Fruit fly (Drosophila melanogaster) whole organism, embryonic: ENCODE data around the gene wg.

Source experiments
- Aef1 ChIP-seq: fragments of 200-800 bp; sonication (Bioruptor generic); IDR thresholded peaks from 3 replicates; pipeline ENCODE4 v1.3.6; 2022; ENCODE audit warnings: missing biosample characterization, missing genetic modification characterization
- Atf-2 ChIP-seq: fragments of 200-800 bp; sonication (Bioruptor generic); optimal IDR thresholded peaks from 2 replicates; lab custom pipeline; 2016; ENCODE audit warnings: missing biosample characterization, missing genetic modification characterization
- C15 ChIP-seq: fragments of 200-800 bp; sonication (Bioruptor generic); IDR thresholded peaks from 3 replicates; pipeline ENCODE4 v1.3.6; 2022; ENCODE audit warnings: missing biosample characterization, missing genetic modification characterization
- CG10147 ChIP-seq: fragments of 200-800 bp; sonication (Bioruptor generic); optimal IDR thresholded peaks from 2 replicates; lab custom pipeline; 2019; ENCODE audit warnings: missing biosample characterization, mild to moderate bottlenecking, missing genetic modification characterization, moderate library complexity
- CG11695 ChIP-seq: fragments of 200-800 bp; sonication (Bioruptor generic); IDR thresholded peaks from 3 replicates; pipeline ENCODE4 v1.3.6; 2022; ENCODE audit warnings: missing biosample characterization, missing genetic modification characterization
- CG12942 ChIP-seq: fragments of 200-800 bp; sonication (Bioruptor generic); optimal IDR thresholded peaks from 3 replicates; lab custom pipeline; 2016; ENCODE audit warnings: missing biosample characterization, missing genetic modification characterization
- CG14441 ChIP-seq: fragments of 200-800 bp; sonication (Bioruptor generic); IDR thresholded peaks from 2 replicates; pipeline ENCODE4 v1.3.6; 2022; ENCODE audit warnings: missing biosample characterization, missing genetic modification characterization
- CG17186 ChIP-seq: fragments of 200-800 bp; sonication (Bioruptor generic); optimal IDR thresholded peaks from 3 replicates; lab custom pipeline; 2017; ENCODE audit warnings: missing biosample characterization, missing genetic modification reagents, missing genetic modification characterization
- CG17361 ChIP-seq: fragments of 200-800 bp; sonication (Bioruptor generic); IDR thresholded peaks from 3 replicates; pipeline ENCODE4 v1.3.6; 2022; ENCODE audit warnings: missing biosample characterization, missing genetic modification characterization
- CG17385 ChIP-seq: fragments of 200-800 bp; sonication (Bioruptor generic); optimal IDR thresholded peaks from 3 replicates; lab custom pipeline; 2018; ENCODE audit warnings: missing biosample characterization, mild to moderate bottlenecking, missing genetic modification characterization
- CG1832 ChIP-seq: fragments of 200-800 bp; sonication (Bioruptor generic); optimal IDR thresholded peaks from 2 replicates; lab custom pipeline; 2017; ENCODE audit warnings: missing biosample characterization, mild to moderate bottlenecking, missing genetic modification characterization, inconsistent platforms
- CG18599 ChIP-seq: fragments of 200-800 bp; sonication (Bioruptor generic); optimal IDR thresholded peaks from 3 replicates; lab custom pipeline; 2017; ENCODE audit warnings: missing biosample characterization, missing genetic modification characterization, mild to moderate bottlenecking, moderate library complexity, missing genetic modification reagents
- CG2120 ChIP-seq: fragments of 200-800 bp; sonication (Bioruptor generic); optimal IDR thresholded peaks from 3 replicates; lab custom pipeline; 2016; ENCODE audit warnings: missing biosample characterization, missing genetic modification characterization
- CG2712 ChIP-seq: fragments of 200-800 bp; optimal IDR thresholded peaks from 3 replicates; lab custom pipeline; 2019; ENCODE audit warnings: missing biosample characterization, mild to moderate bottlenecking, missing genetic modification characterization, moderate library complexity
- CG31441 ChIP-seq: fragments of 200-800 bp; sonication (Bioruptor generic); IDR thresholded peaks from 2 replicates; pipeline ENCODE4 v1.3.6; 2022; ENCODE audit warnings: missing biosample characterization, missing genetic modification characterization
- CG3281 ChIP-seq: fragments of 200-800 bp; sonication (Bioruptor generic); optimal IDR thresholded peaks from 3 replicates; lab custom pipeline; 2017; ENCODE audit warnings: missing biosample characterization, mild to moderate bottlenecking, missing genetic modification characterization
- CG34422 ChIP-seq: fragments of 200-800 bp; sonication (Bioruptor generic); IDR thresholded peaks from 3 replicates; pipeline ENCODE4 v1.3.6; 2022; ENCODE audit warnings: missing biosample characterization, missing genetic modification characterization
- CG4707 ChIP-seq: fragments of 200-800 bp; sonication (Bioruptor generic); optimal IDR thresholded peaks from 2 replicates; lab custom pipeline; 2018; ENCODE audit warnings: missing biosample characterization, mild to moderate bottlenecking, missing genetic modification characterization, moderate library complexity
- CG6689 ChIP-seq: fragments of 200-800 bp; sonication (Bioruptor generic); IDR thresholded peaks from 2 replicates; pipeline ENCODE4 v1.3.6; 2022; ENCODE audit warnings: missing biosample characterization, missing genetic modification characterization
- CG6854 ChIP-seq: fragments of 200-800 bp; sonication (Bioruptor generic); optimal IDR thresholded peaks from 3 replicates; lab custom pipeline; 2017; ENCODE audit warnings: missing biosample characterization, mild to moderate bottlenecking, missing genetic modification characterization
- CG7271 ChIP-seq: fragments of 200-800 bp; sonication (Bioruptor generic); optimal IDR thresholded peaks from 2 replicates; lab custom pipeline; 2018; ENCODE audit warnings: missing biosample characterization, mild to moderate bottlenecking, missing genetic modification characterization, moderate library complexity
- CG8089 ChIP-seq: fragments of 200-800 bp; sonication (Bioruptor generic); optimal IDR thresholded peaks from 3 replicates; lab custom pipeline; 2016; ENCODE audit warnings: missing biosample characterization, missing genetic modification characterization
- CG9215 ChIP-seq: fragments of 200-800 bp; sonication (Bioruptor generic); IDR thresholded peaks from 2 replicates; pipeline ENCODE4 v1.3.6; 2022; ENCODE audit warnings: missing biosample characterization, missing genetic modification characterization
- Camta ChIP-seq: fragments of 200-800 bp; sonication (Bioruptor generic); optimal IDR thresholded peaks from 2 replicates; lab custom pipeline; 2016; ENCODE audit warnings: missing biosample characterization, missing genetic modification characterization
- Dip2 ChIP-seq: fragments of 200-800 bp; sonication (Bioruptor generic); IDR thresholded peaks from 2 replicates; pipeline ENCODE4 v1.3.6; 2022; ENCODE audit warnings: missing biosample characterization, missing genetic modification characterization
- Doc3 ChIP-seq: fragments of 200-800 bp; sonication (Bioruptor generic); IDR thresholded peaks from 3 replicates; pipeline ENCODE4 v1.3.6; 2022; ENCODE audit warnings: missing biosample characterization, missing genetic modification characterization; ENCODE audit not compliant: partially characterized antibody
- E2f1 ChIP-seq: fragments of 200-800 bp; sonication (Bioruptor generic); IDR thresholded peaks from 2 replicates; pipeline ENCODE4 v1.3.6; 2022; ENCODE audit warnings: missing biosample characterization, missing genetic modification characterization
- Hr39 ChIP-seq: fragments of >200 bp; optimal IDR thresholded peaks from 2 replicates; lab custom pipeline; 2017
- Hr78 ChIP-seq, 2 experiments: fragments of 200-800 bp in 1 of 2; fragments of >200 bp in 1 of 2; sonication (Bioruptor generic) in 1 of 2; optimal IDR thresholded peaks; 2 replicates each; lab custom pipeline; 2017 to 2019; ENCODE audit warnings: missing biosample characterization in 2 of 2, missing genetic modification characterization in 2 of 2, mild to moderate bottlenecking in 1 of 2, moderate library complexity in 1 of 2
- NC2β ChIP-seq: fragments of 200-800 bp; sonication (Bioruptor generic); optimal IDR thresholded peaks from 2 replicates; lab custom pipeline; 2016; ENCODE audit warnings: missing biosample characterization, missing genetic modification characterization
- Nf-YA ChIP-seq: fragments of 200-800 bp; sonication (Bioruptor generic); IDR thresholded peaks from 2 replicates; pipeline ENCODE4 v1.3.6; 2022; ENCODE audit warnings: missing biosample characterization, missing genetic modification characterization
- Side ChIP-seq: fragments of 200-800 bp; sonication (Bioruptor generic); optimal IDR thresholded peaks from 2 replicates; lab custom pipeline; 2016; ENCODE audit warnings: missing biosample characterization, missing genetic modification characterization
- Ssrp ChIP-seq: fragments of 200-800 bp; sonication (Bioruptor generic); optimal IDR thresholded peaks from 2 replicates; lab custom pipeline; 2018; ENCODE audit warnings: missing biosample characterization, mild to moderate bottlenecking, missing genetic modification characterization, moderate library complexity
- Usf ChIP-seq: fragments of 200-800 bp; sonication (Bioruptor generic); optimal IDR thresholded peaks from 2 replicates; lab custom pipeline; 2017; ENCODE audit warnings: missing genotype, missing biosample characterization, missing genetic modification characterization
- ara ChIP-seq: fragments of 200-800 bp; sonication (Bioruptor generic); IDR thresholded peaks from 2 replicates; pipeline ENCODE4 v1.3.6; 2022; ENCODE audit warnings: missing biosample characterization, missing genetic modification characterization
- bbx ChIP-seq: fragments of 200-800 bp; sonication (Bioruptor generic); IDR thresholded peaks from 2 replicates; pipeline ENCODE4 v1.3.6; 2022; ENCODE audit warnings: missing biosample characterization, missing genetic modification characterization; ENCODE audit not compliant: partially characterized antibody
- btn ChIP-seq: fragments of 200-800 bp; sonication (Bioruptor generic); optimal IDR thresholded peaks from 2 replicates; lab custom pipeline; 2016; ENCODE audit warnings: missing biosample characterization, missing genetic modification characterization
- ems ChIP-seq: fragments of 200-800 bp; sonication (Bioruptor generic); optimal IDR thresholded peaks from 3 replicates; lab custom pipeline; 2016; ENCODE audit warnings: missing biosample characterization, missing genetic modification characterization
- fd3F ChIP-seq: fragments of 200-800 bp; sonication (Bioruptor generic); optimal IDR thresholded peaks from 2 replicates; lab custom pipeline; 2018; ENCODE audit warnings: missing biosample characterization, mild to moderate bottlenecking, missing genetic modification characterization, moderate library complexity
- gsb-n ChIP-seq: fragments of 200-800 bp; sonication (Bioruptor generic); optimal IDR thresholded peaks from 3 replicates; lab custom pipeline; 2018; ENCODE audit warnings: missing biosample characterization, mild to moderate bottlenecking, missing genetic modification characterization
- ham ChIP-seq: fragments of 200-800 bp; sonication (Bioruptor generic); IDR thresholded peaks from 2 replicates; pipeline ENCODE4 v1.3.6; 2022; ENCODE audit warnings: missing biosample characterization, missing genetic modification characterization
- ken ChIP-seq: fragments of 200-800 bp; sonication (Bioruptor generic); IDR thresholded peaks from 3 replicates; pipeline ENCODE4 v1.3.6; 2022; ENCODE audit warnings: missing biosample characterization, missing genetic modification characterization
- otp ChIP-seq: fragments of 200-800 bp; sonication (Bioruptor generic); IDR thresholded peaks from 3 replicates; pipeline ENCODE4, ENCODE4 v1.3.6; 2022; ENCODE audit warnings: missing biosample characterization, missing genetic modification characterization
- peb ChIP-seq: fragments of 200-800 bp; sonication (Bioruptor generic); IDR thresholded peaks from 2 replicates; pipeline ENCODE4 v1.3.6; 2022; ENCODE audit warnings: missing biosample characterization, missing genetic modification characterization
- pnt ChIP-seq: fragments of 200-800 bp; sonication (Bioruptor generic); optimal IDR thresholded peaks from 3 replicates; lab custom pipeline; 2016; ENCODE audit warnings: missing biosample characterization, missing genetic modification characterization
- ro ChIP-seq: fragments of 200-800 bp; sonication (Bioruptor generic); IDR thresholded peaks from 2 replicates; pipeline ENCODE4 v1.3.6; 2022; ENCODE audit warnings: missing biosample characterization, missing genetic modification characterization
- slou ChIP-seq: fragments of 200-800 bp; sonication (Bioruptor generic); optimal IDR thresholded peaks from 3 replicates; lab custom pipeline; 2016; ENCODE audit warnings: missing biosample characterization, missing genetic modification characterization
- ssp ChIP-seq: fragments of 200-800 bp; sonication (Bioruptor generic); IDR thresholded peaks from 2 replicates; pipeline ENCODE4 v1.3.6; 2022; ENCODE audit warnings: missing biosample characterization, missing genetic modification characterization
- ttk ChIP-seq: fragments of 200-800 bp; sonication (Bioruptor generic); IDR thresholded peaks from 2 replicates; pipeline ENCODE4 v2.1.2; 2022; ENCODE audit warnings: missing biosample characterization, missing genetic modification characterization
- unpg ChIP-seq: fragments of 200-800 bp; sonication (Bioruptor generic); optimal IDR thresholded peaks from 3 replicates; lab custom pipeline; 2018; ENCODE audit warnings: missing biosample characterization, mild to moderate bottlenecking, missing genetic modification characterization, moderate library complexity

Gene wg

DNA sequence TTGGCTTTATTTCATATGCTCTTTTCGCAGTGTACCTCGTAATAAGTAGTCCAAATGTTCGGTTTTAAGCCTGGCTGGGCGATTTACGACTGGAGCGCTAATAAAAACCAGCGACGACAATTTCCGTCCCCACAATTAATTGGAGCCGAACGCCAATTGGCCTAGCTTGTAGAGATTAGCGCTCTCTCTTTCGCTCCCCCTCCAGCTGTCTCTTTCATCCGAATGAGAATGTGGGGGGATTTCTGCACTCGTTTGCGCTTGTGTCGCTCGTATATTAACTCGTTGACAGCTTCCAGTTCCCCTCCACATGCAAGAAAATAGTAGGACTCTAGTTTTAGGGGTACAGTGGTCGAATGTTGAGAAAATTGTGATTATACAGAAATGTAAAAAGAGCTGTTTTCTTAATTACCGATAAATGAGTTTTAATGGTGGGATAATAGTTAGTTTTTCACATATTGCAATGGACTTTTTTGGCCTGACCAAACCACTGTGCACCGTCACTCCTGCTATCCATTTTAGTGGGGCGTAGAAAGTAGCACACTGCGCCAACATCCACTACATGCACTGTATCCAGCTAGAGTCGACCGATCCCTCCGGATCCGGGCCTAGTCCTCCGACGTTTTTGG, 6.4 kb downstream of the wg start (continued):
- peak; percentile 60; the same call in 2 of the 3 replicates for TF ChIP-seq ken
- no peak for TF ChIP-seq CG8089
- TF ChIP-seq fd3F (GFP tag; lab: Kevin White, UChicago) = no peak
- 0 out of 2 replicates have a peak, but pooled peaks have one; percentile 34 for TF ChIP-seq E2f1 (GFP tag; lab: Robert Waterston, UW)
- TF ChIP-seq unpg (GFP tag; lab: Kevin White, UChicago) = peak; percentile 25
- TF ChIP-seq pnt (GFP tag; lab: Kevin White, UChicago) = peak; percentile 26
- TF ChIP-seq Hr39 (lab: Kevin White, UChicago) = no peak
- no peak for TF ChIP-seq Aef1 (GFP tag; lab: Robert Waterston, UW)
- no peak for TF ChIP-seq ems (GFP tag; lab: Kevin White, UChicago)
- no peak for TF ChIP-seq CG6854
- no peak for TF ChIP-seq ham (GFP tag; lab: Robert Waterston, UW)
- TF ChIP-seq CG9215 (GFP tag; lab: Robert Waterston, UW) = 0 out of 2 replicates have a peak, but pooled peaks have one; percentile 7
- TF ChIP-seq Ssrp (tag; lab: Kevin White, UChicago) = peak; percentile 22
- no peak for TF ChIP-seq Dip2 (GFP tag; lab: Robert Waterston, UW)
- peak; percentile 60; the same call in 2 of the 3 replicates for TF ChIP-seq CG34422 (GFP tag; lab: Robert Waterston, UW)
- TF ChIP-seq Nf-YA (GFP tag; lab: Robert Waterston, UW) = no peak
- peak; percentile 72; the same call in 2 of the 3 replicates for TF ChIP-seq otp (GFP tag; lab: Robert Waterston, UW)
- TF ChIP-seq NC2β (GFP tag; lab: Kevin White, UChicago) = no peak
- peak; percentile 37 for TF ChIP-seq gsb-n (tag; lab: Kevin White, UChicago)
- 0 out of 2 replicates have a peak, but pooled peaks have one; percentile 28 for TF ChIP-seq CG31441 (GFP tag; lab: Robert Waterston, UW)
- 0 out of 3 replicates have a peak, but pooled peaks have one; percentile 30 for TF ChIP-seq CG17361
- no peak for TF ChIP-seq CG10147
- peak; percentile 29; the same call in 1 of the 2 replicates for TF ChIP-seq ro (GFP tag; lab: Robert Waterston, UW)
- peak; percentile 40 for TF ChIP-seq Camta (GFP tag; lab: Kevin White, UChicago)
- no peak for TF ChIP-seq CG17186 (GFP tag; lab: Kevin White, UChicago)
- TF ChIP-seq Hr78 (GFP tag; optimal IDR thresholded peaks at IDR 0.05; lab: Kevin White, UChicago) = no peak
- no peak for TF ChIP-seq bbx (GFP tag; lab: Robert Waterston, UW)
- TF ChIP-seq CG11695 = peak; percentile 51; the same call in 1 of the 3 replicates
- TF ChIP-seq peb (GFP tag; lab: Robert Waterston, UW) = peak; percentile 58
- peak; percentile 24; the same call in 1 of the 2 replicates for TF ChIP-seq CG14441
- no peak for TF ChIP-seq CG7271 (tag; lab: Kevin White, UChicago)
- TF ChIP-seq ssp (GFP tag; lab: Robert Waterston, UW) = peak; percentile 24; the same call in 1 of the 2 replicates
- TF ChIP-seq Atf-2 (GFP tag; lab: Kevin White, UChicago) = peak; percentile 4
- 0 out of 2 replicates have a peak, but pooled peaks have one; percentile 26 for TF ChIP-seq ttk (GFP tag; lab: Robert Waterston, UW)
- TF ChIP-seq CG18599 (GFP tag; lab: Kevin White, UChicago) = no peak
- no peak for TF ChIP-seq CG17385 (GFP tag; lab: Kevin White, UChicago)
- peak; percentile 18 for TF ChIP-seq CG1832 (GFP tag; lab: Kevin White, UChicago)
- no peak for TF ChIP-seq CG3281 (GFP tag; lab: Kevin White, UChicago)
- peak; percentile 65 for TF ChIP-seq CG6689
- TF ChIP-seq CG2712 (tag; lab: Kevin White, UChicago) = peak; percentile 42
- TF ChIP-seq C15 (GFP tag; lab: Robert Waterston, UW) = no peak
- TF ChIP-seq CG4707 (GFP tag; lab: Kevin White, UChicago) = no peak
- TF ChIP-seq slou = no peak
- peak; percentile 35 for TF ChIP-seq Side
- TF ChIP-seq Doc3 (GFP tag; lab: Robert Waterston, UW) = no peak
- no peak for TF ChIP-seq CG2120 (GFP tag; lab: Kevin White, UChicago)
- peak; percentile 67; the same call in 1 of the 2 replicates for TF ChIP-seq ara (GFP tag; lab: Robert Waterston, UW)
- TF ChIP-seq btn (GFP tag; lab: Kevin White, UChicago) = peak; percentile 11
- no peak for TF ChIP-seq Usf (GFP tag; lab: Kevin White, UChicago)
- no peak for TF ChIP-seq CG12942 (GFP tag; lab: Kevin White, UChicago)
